Worm (Caenorhabditis elegans): ENCODE measurements around the gene fipr-5.

fipr-5 gene

ce11 chrV:10229222-10229879 is 8.1 kb upstream of the fipr-5 start, which contains the start of the genes pyt-1 and fipr-7:
TSS of gene pyt-1 (minus strand) at chrV:10229322.
TSS of gene fipr-7 (plus strand) at chrV:10229829.
- TF ChIP-seq drap-1 (GFP tag; optimal IDR thresholded peaks at IDR 0.05) (no peak), mep-1 (tag; optimal IDR thresholded peaks at IDR 0.05) (no peak), ceh-83 (GFP tag; optimal IDR thresholded peaks at IDR 0.05) (no peak), mab-5 (tag; optimal IDR thresholded peaks at IDR 0.05) (no peak), lsy-2 (tag; optimal IDR thresholded peaks at IDR 0.05) (no peak), flh-1 (GFP tag; optimal IDR thresholded peaks at IDR 0.05) (no peak), elt-3 (tag; optimal IDR thresholded peaks at IDR 0.05) (no peak), elt-1 (tag; optimal IDR thresholded peaks at IDR 0.05; ENCODE audit: borderline replicate concordance, insufficient read depth) (no peak), ceh-39 (tag; optimal IDR thresholded peaks at IDR 0.05) (no peak), unc-39 (tag; optimal IDR thresholded peaks at IDR 0.05) (no peak), nhr-237 (tag; optimal IDR thresholded peaks at IDR 0.05) (no peak), hlh-1 (tag; optimal IDR thresholded peaks at IDR 0.05) (no peak), sptf-1 (tag; optimal IDR thresholded peaks at IDR 0.05) (no peak), ztf-11 (tag; optimal IDR thresholded peaks at IDR 0.05) (no peak), lin-13 (tag; optimal IDR thresholded peaks at IDR 0.05) (no peak)

ce11 chrV:10228360-10228759 is 7.1 kb upstream of the fipr-5 start, which contains the start of gene fipr-4:
TSS of gene fipr-4 (minus strand) at chrV:10228460.
- TF ChIP-seq nhr-12 (tag; optimal IDR thresholded peaks at IDR 0.05): no peak

ce11 chrV:10227333-10227732 is 6.1 kb upstream of the fipr-5 start, which contains the start of gene ttr-19:
TSS of gene ttr-19 (minus strand) at chrV:10227433.
- TF ChIP-seq ztf-11 (tag; optimal IDR thresholded peaks at IDR 0.05): no peak
- no peak for TF ChIP-seq unc-62 (GFP tag; optimal IDR thresholded peaks at IDR 0.05)
- TF ChIP-seq unc-120 (tag; optimal IDR thresholded peaks at IDR 0.05; ENCODE audit: poor library complexity, severe bottlenecking): no peak
- no peak for TF ChIP-seq tbx-8 (GFP tag; optimal IDR thresholded peaks at IDR 0.05)
- no peak for TF ChIP-seq lin-13 (tag; optimal IDR thresholded peaks at IDR 0.05)
- TF ChIP-seq ceh-43 (GFP tag; optimal IDR thresholded peaks at IDR 0.05): no peak

ce11 chrV:10225610-10226009 is 4.4 kb upstream of the fipr-5 start, which contains the start of gene daf-36:
TSS of gene daf-36 (minus strand) at chrV:10225710.
- TF ChIP-seq bed-3 (GFP tag; optimal IDR thresholded peaks at IDR 0.05) (no peak), lin-13 (tag; optimal IDR thresholded peaks at IDR 0.05) (no peak), lsy-2 (tag; optimal IDR thresholded peaks at IDR 0.05) (no peak), sem-2 (GFP tag; optimal IDR thresholded peaks at IDR 0.05) (no peak), snpc-4 (tag; optimal IDR thresholded peaks at IDR 0.05) (no peak), ces-1 (GFP tag; optimal IDR thresholded peaks at IDR 0.05) (no peak), tbx-8 (GFP tag; optimal IDR thresholded peaks at IDR 0.05) (no peak), mls-2 (tag; optimal IDR thresholded peaks at IDR 0.05) (no peak), nhr-2 (tag; optimal IDR thresholded peaks at IDR 0.05) (no peak), ceh-39 (tag; optimal IDR thresholded peaks at IDR 0.05) (no peak), ham-2 (GFP tag; optimal IDR thresholded peaks at IDR 0.05) (no peak), ceh-83 (GFP tag; optimal IDR thresholded peaks at IDR 0.05) (no peak), unc-62 (GFP tag; optimal IDR thresholded peaks at IDR 0.05) (no peak), mab-5 (tag; optimal IDR thresholded peaks at IDR 0.05) (no peak), mep-1 (tag; optimal IDR thresholded peaks at IDR 0.05) (no peak), lin-32 (GFP tag; optimal IDR thresholded peaks at IDR 0.05) (no peak), nhr-12 (tag; optimal IDR thresholded peaks at IDR 0.05) (no peak), flh-1 (GFP tag; optimal IDR thresholded peaks at IDR 0.05) (no peak), drap-1 (GFP tag; optimal IDR thresholded peaks at IDR 0.05) (no peak)

- TF ChIP-seq flh-1 (GFP tag; optimal IDR thresholded peaks at IDR 0.05) (no peak), nhr-2 (tag; optimal IDR thresholded peaks at IDR 0.05) (no peak), mep-1 (tag; optimal IDR thresholded peaks at IDR 0.05) (no peak), elt-3 (tag; optimal IDR thresholded peaks at IDR 0.05) (no peak), blmp-1 (tag; optimal IDR thresholded peaks at IDR 0.05) (no peak), lsy-2 (tag; optimal IDR thresholded peaks at IDR 0.05) (no peak)
Observed at ce11 chrV:10224619-10225018, 3.4 kb upstream of the fipr-5 start.

ce11 chrV:10222007-10222406 is 790 bp upstream of the fipr-5 start, which contains the start of gene C12D8.20:
TSS of gene C12D8.20 (plus strand) at chrV:10222307.
- no peak for TF ChIP-seq elt-3 (tag; optimal IDR thresholded peaks at IDR 0.05)
- no peak for TF ChIP-seq nhr-76 (tag; optimal IDR thresholded peaks at IDR 0.05)
- no peak for TF ChIP-seq nhr-28 (tag; optimal IDR thresholded peaks at IDR 0.05)
- TF ChIP-seq flh-1 (GFP tag; optimal IDR thresholded peaks at IDR 0.05): no peak
- TF ChIP-seq ceh-43 (GFP tag; optimal IDR thresholded peaks at IDR 0.05): no peak
- TF ChIP-seq unc-120 (tag; optimal IDR thresholded peaks at IDR 0.05; ENCODE audit: poor library complexity, severe bottlenecking): no peak
- no peak for TF ChIP-seq elt-1 (tag; optimal IDR thresholded peaks at IDR 0.05; ENCODE audit: borderline replicate concordance, insufficient read depth)
- TF ChIP-seq sem-2 (GFP tag; optimal IDR thresholded peaks at IDR 0.05): no peak
- no peak for TF ChIP-seq mab-5 (tag; optimal IDR thresholded peaks at IDR 0.05)
- TF ChIP-seq ceh-83 (GFP tag; optimal IDR thresholded peaks at IDR 0.05): no peak
- TF ChIP-seq hlh-1 (tag; optimal IDR thresholded peaks at IDR 0.05): no peak
- TF ChIP-seq lin-13 (tag; optimal IDR thresholded peaks at IDR 0.05): no peak
- no peak for TF ChIP-seq unc-39 (tag; optimal IDR thresholded peaks at IDR 0.05)
- TF ChIP-seq lsy-2 (tag; optimal IDR thresholded peaks at IDR 0.05): no peak
- no peak for TF ChIP-seq blmp-1 (tag; optimal IDR thresholded peaks at IDR 0.05)
- TF ChIP-seq drap-1 (GFP tag; optimal IDR thresholded peaks at IDR 0.05): no peak
- TF ChIP-seq unc-62 (GFP tag; optimal IDR thresholded peaks at IDR 0.05): no peak
